Fruit fly (Drosophila melanogaster) whole organism, embryonic: ENCODE data around the gene CG7276.
A peak's percentile ranks its signal among the peaks of the same experiment; 100 is the strongest.

Source experiments
- Antp ChIP-seq: fragments of 200-800 bp; sonication (Bioruptor generic); optimal IDR thresholded peaks from 3 replicates; lab custom pipeline; 2016; ENCODE audit warnings: missing biosample characterization, missing genetic modification characterization
- Blimp-1 ChIP-seq: fragments of 200-800 bp; sonication (Bioruptor generic); optimal IDR thresholded peaks from 3 replicates; lab custom pipeline; 2018; ENCODE audit warnings: missing biosample characterization, missing genetic modification characterization, mild to moderate bottlenecking, moderate library complexity, missing genetic modification reagents
- CG11560 ChIP-seq: fragments of 200-800 bp; sonication (Bioruptor generic); IDR thresholded peaks from 3 replicates; pipeline ENCODE4 v1.3.6; 2022; ENCODE audit warnings: missing biosample characterization, missing genetic modification characterization
- CG12299 ChIP-seq: fragments of 200-800 bp; sonication (Bioruptor generic); optimal IDR thresholded peaks from 2 replicates; lab custom pipeline; 2018; ENCODE audit warnings: missing biosample characterization, mild to moderate bottlenecking, missing genetic modification characterization
- CG17361 ChIP-seq: fragments of 200-800 bp; sonication (Bioruptor generic); IDR thresholded peaks from 3 replicates; pipeline ENCODE4 v1.3.6; 2022; ENCODE audit warnings: missing biosample characterization, missing genetic modification characterization
- CG17568 ChIP-seq: fragments of 200-800 bp; sonication (Bioruptor generic); optimal IDR thresholded peaks from 2 replicates; lab custom pipeline; 2018; ENCODE audit warnings: missing biosample characterization, mild to moderate bottlenecking, missing genetic modification characterization, moderate library complexity
- CG18764 ChIP-seq: fragments of 200-800 bp; sonication (Bioruptor generic); optimal IDR thresholded peaks from 3 replicates; lab custom pipeline; 2016; ENCODE audit warnings: missing biosample characterization, missing genetic modification characterization
- CG34376 ChIP-seq: fragments of 200-800 bp; sonication (Bioruptor generic); optimal IDR thresholded peaks from 2 replicates; lab custom pipeline; 2018; ENCODE audit warnings: missing biosample characterization, mild to moderate bottlenecking, missing genetic modification characterization
- CG3847 ChIP-seq: fragments of 200-800 bp; sonication (Bioruptor generic); IDR thresholded peaks from 2 replicates; pipeline ENCODE4 v1.3.6; 2022; ENCODE audit warnings: missing biosample characterization, missing genetic modification characterization
- CG4282 ChIP-seq: fragments of 200-800 bp; sonication (Bioruptor generic); optimal IDR thresholded peaks from 2 replicates; lab custom pipeline; 2016; ENCODE audit warnings: missing biosample characterization, missing genetic modification characterization
- CG43689 ChIP-seq: fragments of 200-800 bp; sonication (Bioruptor generic); IDR thresholded peaks from 2 replicates; pipeline ENCODE4 v1.3.6; 2022; ENCODE audit warnings: missing biosample characterization, missing genetic modification characterization
- CG5180 ChIP-seq: fragments of 200-800 bp; sonication (Bioruptor generic); optimal IDR thresholded peaks from 3 replicates; lab custom pipeline; 2017; ENCODE audit warnings: missing biosample characterization, missing genetic modification characterization, mild to moderate bottlenecking, moderate library complexity, missing genetic modification reagents
- CG6272 ChIP-seq: fragments of 200-800 bp; sonication (Bioruptor generic); IDR thresholded peaks from 2 replicates; pipeline ENCODE4 v1.3.6; 2022; ENCODE audit warnings: missing biosample characterization, missing genetic modification characterization
- CG8388 ChIP-seq: fragments of 200-800 bp; sonication (Bioruptor generic); optimal IDR thresholded peaks from 2 replicates; lab custom pipeline; 2019; ENCODE audit warnings: missing biosample characterization, mild to moderate bottlenecking, missing genetic modification characterization, moderate library complexity
- CkIIα-i1 ChIP-seq: fragments of 200-800 bp; sonication (Bioruptor generic); IDR thresholded peaks from 2 replicates; pipeline ENCODE4 v1.3.6; 2022; ENCODE audit warnings: missing biosample characterization, missing genetic modification characterization
- Dad ChIP-seq: fragments of 200-800 bp; sonication (Bioruptor generic); optimal IDR thresholded peaks from 3 replicates; lab custom pipeline; 2016; ENCODE audit warnings: missing biosample characterization, missing genetic modification characterization
- Dip3 ChIP-seq: fragments of 200-800 bp; sonication (Bioruptor generic); optimal IDR thresholded peaks from 3 replicates; lab custom pipeline; 2016; ENCODE audit warnings: missing biosample characterization, missing genetic modification characterization
- Drgx ChIP-seq: fragments of 200-800 bp; sonication (Bioruptor generic); IDR thresholded peaks from 2 replicates; pipeline ENCODE4 v1.3.6; 2022; ENCODE audit warnings: missing biosample characterization, missing genetic modification characterization
- Gug ChIP-seq: fragments of 200-800 bp; sonication (Bioruptor generic); IDR thresholded peaks from 4 replicates; pipeline ENCODE4 v1.3.6; 2022; ENCODE audit warnings: missing biosample characterization, missing genetic modification characterization
- H15 ChIP-seq: fragments of 200-800 bp; sonication (Bioruptor generic); IDR thresholded peaks from 3 replicates; pipeline ENCODE4 v1.3.6; 2022; ENCODE audit warnings: missing biosample characterization, missing genetic modification characterization
- HLH3B ChIP-seq: fragments of 200-800 bp; sonication (Bioruptor generic); IDR thresholded peaks from 2 replicates; pipeline ENCODE4 v1.3.6; 2022; ENCODE audit warnings: missing biosample characterization, missing genetic modification characterization
- Hand ChIP-seq: fragments of 200-800 bp; sonication (Bioruptor generic); optimal IDR thresholded peaks from 2 replicates; lab custom pipeline; 2017; ENCODE audit warnings: mild to moderate bottlenecking, missing biosample characterization, missing genetic modification reagents, missing genetic modification characterization
- Hr78 ChIP-seq, 2 experiments: fragments of 200-800 bp in 1 of 2; fragments of >200 bp in 1 of 2; sonication (Bioruptor generic) in 1 of 2; optimal IDR thresholded peaks; 2 replicates each; lab custom pipeline; 2017 to 2019; ENCODE audit warnings: missing biosample characterization in 2 of 2, missing genetic modification characterization in 2 of 2, mild to moderate bottlenecking in 1 of 2, moderate library complexity in 1 of 2
- Lpt ChIP-seq: fragments of >200 bp; optimal IDR thresholded peaks from 2 replicates; lab custom pipeline; 2018; ENCODE audit warnings: missing biosample characterization, missing genetic modification characterization
- Pdp1 ChIP-seq, 2 experiments: fragments of 200-800 bp; sonication (Bioruptor generic); optimal IDR thresholded peaks; 3 replicates each; lab custom pipeline; 2016; ENCODE audit warnings: missing biosample characterization in 2 of 2, missing genetic modification characterization in 2 of 2, mild to moderate bottlenecking in 1 of 2, moderate library complexity in 1 of 2
- Sox102F ChIP-seq: fragments of 200-800 bp; sonication (Bioruptor generic); optimal IDR thresholded peaks from 2 replicates; lab custom pipeline; 2018; ENCODE audit warnings: missing biosample characterization, mild to moderate bottlenecking, missing genetic modification characterization, moderate library complexity
- Stat92E ChIP-seq, 3 experiments: fragments of >200 bp in 2 of 3; fragments of 200-800 bp in 1 of 3; sonication (Bioruptor generic) in 1 of 3; optimal IDR thresholded peaks; 2 replicates each; lab custom pipeline; 2017 to 2019; ENCODE audit warnings: missing biosample characterization in 3 of 3, missing genetic modification characterization in 3 of 3, mild to moderate bottlenecking in 1 of 3, moderate library complexity in 1 of 3
- Vsx1 ChIP-seq: fragments of 200-800 bp; sonication (Bioruptor generic); optimal IDR thresholded peaks from 2 replicates; lab custom pipeline; 2017; ENCODE audit warnings: missing biosample characterization, mild to moderate bottlenecking, missing genetic modification characterization, missing genetic modification reagents
- YL-1 ChIP-seq: fragments of 200-800 bp; sonication (Bioruptor generic); optimal IDR thresholded peaks from 3 replicates; lab custom pipeline; 2017; ENCODE audit warnings: missing biosample characterization, mild to moderate bottlenecking, missing genetic modification characterization
- amos ChIP-seq: fragments of 200-800 bp; sonication (Bioruptor generic); IDR thresholded peaks from 2 replicates; pipeline ENCODE4 v1.3.6; 2022; ENCODE audit warnings: missing biosample characterization, missing genetic modification characterization; ENCODE audit not compliant: partially characterized antibody
- ash1 ChIP-seq: fragments of 200-800 bp; sonication (Bioruptor generic); optimal IDR thresholded peaks from 2 replicates; lab custom pipeline; 2018; ENCODE audit warnings: missing biosample characterization, mild to moderate bottlenecking, missing genetic modification characterization
- da ChIP-seq: fragments of 200-800 bp; sonication (Bioruptor generic); optimal IDR thresholded peaks from 2 replicates; lab custom pipeline; 2016; ENCODE audit warnings: missing biosample characterization, missing genetic modification characterization
- dmrt11E ChIP-seq: fragments of 200-800 bp; sonication (Bioruptor generic); optimal IDR thresholded peaks from 3 replicates; lab custom pipeline; 2018; ENCODE audit warnings: missing biosample characterization, mild to moderate bottlenecking, missing genetic modification characterization, moderate library complexity
- eve ChIP-seq, 2 experiments: fragments of >200 bp; optimal IDR thresholded peaks; 2 replicates each; lab custom pipeline; 2017; ENCODE audit warnings: missing biosample characterization in 2 of 2, missing genetic modification characterization in 2 of 2
- hkb ChIP-seq, 2 experiments: fragments of 200-800 bp in 1 of 2; fragments of >200 bp in 1 of 2; sonication (Bioruptor generic) in 1 of 2; IDR thresholded peaks in 1 of 2; optimal IDR thresholded peaks in 1 of 2; 2 replicates each; pipeline versions ENCODE4 v1.3.6 to Lab custom; 2017 to 2022; ENCODE audit warnings: missing biosample characterization in 1 of 2, missing genetic modification characterization in 1 of 2
- klu ChIP-seq: fragments of 200-800 bp; sonication (Bioruptor generic); IDR thresholded peaks from 2 replicates; pipeline ENCODE4 v1.3.6; 2022; ENCODE audit warnings: missing biosample characterization, missing genetic modification characterization
- kni ChIP-seq: fragments of 200-800 bp; sonication (Bioruptor generic); optimal IDR thresholded peaks from 3 replicates; lab custom pipeline; 2017; ENCODE audit warnings: mild to moderate bottlenecking, missing biosample characterization, missing genetic modification reagents, missing genetic modification characterization
- nerfin-2 ChIP-seq: fragments of 200-800 bp; sonication (Bioruptor generic); IDR thresholded peaks from 2 replicates; pipeline ENCODE4 v1.3.6; 2022; ENCODE audit warnings: missing biosample characterization, missing genetic modification characterization; ENCODE audit not compliant: partially characterized antibody
- otp ChIP-seq: fragments of 200-800 bp; sonication (Bioruptor generic); IDR thresholded peaks from 3 replicates; pipeline ENCODE4, ENCODE4 v1.3.6; 2022; ENCODE audit warnings: missing biosample characterization, missing genetic modification characterization
- pfk ChIP-seq: fragments of 200-800 bp; sonication (Bioruptor generic); optimal IDR thresholded peaks from 2 replicates; lab custom pipeline; 2018; ENCODE audit warnings: missing biosample characterization, mild to moderate bottlenecking, missing genetic modification characterization, moderate library complexity
- rib ChIP-seq: fragments of 200-800 bp; sonication (Bioruptor generic); IDR thresholded peaks from 2 replicates; pipeline ENCODE4 v1.3.6; 2022; ENCODE audit warnings: missing biosample characterization, missing genetic modification characterization
- sc ChIP-seq, 3 experiments: fragments of >200 bp in 2 of 3; fragments of 200-800 bp in 1 of 3; sonication (Bioruptor generic) in 1 of 3; optimal IDR thresholded peaks; 2 replicates in 2 of 3; 3 replicates in 1 of 3; lab custom pipeline; 2017; ENCODE audit warnings: mild to moderate bottlenecking in 1 of 3, missing biosample characterization in 1 of 3, missing genetic modification characterization in 1 of 3, missing genetic modification reagents in 1 of 3
- seq ChIP-seq: fragments of 200-800 bp; sonication (Bioruptor generic); IDR thresholded peaks from 2 replicates; pipeline ENCODE4 v1.3.6; 2022; ENCODE audit warnings: missing biosample characterization, missing genetic modification characterization
- slou ChIP-seq: fragments of 200-800 bp; sonication (Bioruptor generic); optimal IDR thresholded peaks from 3 replicates; lab custom pipeline; 2016; ENCODE audit warnings: missing biosample characterization, missing genetic modification characterization
- sna ChIP-seq: fragments of 200-800 bp; sonication (Bioruptor generic); IDR thresholded peaks from 2 replicates; pipeline ENCODE4 v1.3.6; 2022; ENCODE audit warnings: missing biosample characterization, missing genetic modification characterization; ENCODE audit not compliant: partially characterized antibody
- trem ChIP-seq: fragments of 200-800 bp; optimal IDR thresholded peaks from 3 replicates; lab custom pipeline; 2019; ENCODE audit warnings: missing biosample characterization, mild to moderate bottlenecking, missing genetic modification characterization, moderate library complexity
- unc-4 ChIP-seq: fragments of 200-800 bp; sonication (Bioruptor generic); IDR thresholded peaks from 2 replicates; pipeline ENCODE4 v1.3.6; 2022; ENCODE audit warnings: missing biosample characterization, missing genetic modification characterization; ENCODE audit not compliant: partially characterized antibody
- vvl ChIP-seq: fragments of 200-800 bp; sonication (Bioruptor generic); IDR thresholded peaks from 2 replicates; pipeline ENCODE4 v1.3.6; 2022; ENCODE audit warnings: missing biosample characterization, missing genetic modification characterization

Gene CG7276

DNA sequence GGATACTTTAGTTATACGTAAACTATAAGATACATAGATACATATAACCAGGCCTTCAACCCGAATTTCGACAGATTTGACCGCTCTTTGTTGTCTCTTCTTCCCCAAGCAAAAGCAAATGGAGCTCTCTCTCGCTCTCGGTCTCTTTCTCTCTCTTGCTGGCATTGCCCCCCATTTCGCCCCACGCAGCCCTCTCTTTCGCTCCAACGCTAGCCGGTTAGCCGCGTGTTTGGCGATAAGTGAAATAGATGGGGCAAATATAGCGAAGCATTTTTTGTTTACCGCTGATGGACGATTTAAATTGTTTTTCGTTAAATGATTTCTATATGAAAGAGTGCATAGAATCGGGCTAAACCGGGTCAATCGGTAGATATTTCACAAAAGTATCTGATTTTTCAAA is 16.4 kb downstream of the CG7276 start (continued):
- TF ChIP-seq sc (optimal IDR thresholded peaks at IDR 0.05; lab: Kevin White, UChicago) (no peak), sc (GFP tag; optimal IDR thresholded peaks at IDR 0.05; lab: Kevin White, UChicago) (no peak), CkIIα-i1 (GFP tag; lab: Robert Waterston, UW) (no peak), Pdp1 (GFP tag; optimal IDR thresholded peaks at IDR 0.05; lab: Kevin White, UChicago) (no peak), CG17361 (no peak), Dip3 (GFP tag; lab: Kevin White, UChicago) (no peak), nerfin-2 (GFP tag; lab: Robert Waterston, UW) (no peak), Blimp-1 (GFP tag; lab: Kevin White, UChicago) (no peak), CG11560 (no peak), YL-1 (GFP tag; lab: Kevin White, UChicago) (no peak), vvl (GFP tag; lab: Robert Waterston, UW) (no peak; the same call in 1 of the 2 replicates), ash1 (GFP tag; lab: Kevin White, UChicago) (no peak), sna (GFP tag; lab: Robert Waterston, UW) (peak; percentile 38; the same call in 1 of the 2 replicates), Antp (GFP tag; lab: Kevin White, UChicago) (no peak), CG12299 (tag; lab: Kevin White, UChicago) (no peak), rib (peak; percentile 87), CG4282 (GFP tag; lab: Kevin White, UChicago) (no peak), Vsx1 (GFP tag; lab: Kevin White, UChicago) (peak; percentile 88), otp (GFP tag; lab: Robert Waterston, UW) (peak; percentile 38; the same call in 1 of the 3 replicates), Gug (GFP tag; lab: Robert Waterston, UW) (no peak), CG18764 (GFP tag; lab: Kevin White, UChicago) (no peak), slou (GFP tag; lab: Kevin White, UChicago) (no peak), Lpt (no peak), klu (GFP tag; lab: Robert Waterston, UW) (no peak), dmrt11E (tag; lab: Kevin White, UChicago) (no peak), CG6272 (GFP tag; lab: Robert Waterston, UW) (no peak), CG5180 (GFP tag; lab: Kevin White, UChicago) (no peak), da (GFP tag; lab: Kevin White, UChicago) (no peak), Stat92E (GFP tag; optimal IDR thresholded peaks at IDR 0.05; lab: Kevin White, UChicago) (no peak), amos (GFP tag; lab: Robert Waterston, UW) (no peak), trem (tag; lab: Kevin White, UChicago) (no peak), kni (no peak), Sox102F (no peak)
- TF ChIP-seq, all 482 proteins: peak for 66

DNA sequence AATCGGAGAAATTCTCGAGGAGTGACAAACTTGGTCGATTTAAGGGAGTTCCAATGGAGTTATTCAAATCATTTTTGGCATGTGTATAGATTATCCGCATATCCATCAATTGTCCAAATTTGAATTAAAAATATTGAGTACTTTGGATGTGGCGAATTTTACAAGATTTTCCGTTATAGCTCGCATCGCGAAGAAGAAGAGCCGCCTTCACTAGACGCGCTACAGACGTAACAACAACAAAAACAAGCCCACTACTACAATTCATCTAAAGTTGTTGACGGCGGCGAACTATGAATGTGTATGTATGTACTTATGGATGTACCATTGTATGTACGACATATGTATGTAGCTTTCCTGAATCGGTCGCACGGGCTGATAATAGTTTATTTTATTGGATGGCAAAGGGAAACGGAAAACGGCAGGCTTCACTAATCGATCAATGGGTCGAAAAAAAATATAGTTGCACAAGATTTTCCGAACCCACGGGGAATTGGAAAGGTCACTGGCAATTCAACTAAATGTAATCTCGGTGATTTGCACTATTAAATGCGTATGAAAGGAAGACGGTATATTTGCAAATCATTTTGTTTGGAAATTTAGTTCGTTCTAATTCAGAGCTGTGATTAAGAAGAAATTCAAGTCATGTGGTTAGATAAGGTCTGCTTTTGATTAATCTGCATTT is 17.0 kb downstream of the CG7276 start:
- no peak for TF ChIP-seq CG17568
- TF ChIP-seq seq: no peak
- TF ChIP-seq Pdp1 (GFP tag; optimal IDR thresholded peaks at IDR 0.05; lab: Kevin White, UChicago): peak in 1 of 2 experiments; percentile 43
- TF ChIP-seq hkb (optimal IDR thresholded peaks at IDR 0.05; lab: Kevin White, UChicago): no peak
- peak; percentile 10; the same call in 1 of the 2 replicates for TF ChIP-seq hkb (GFP tag; IDR thresholded peaks at IDR 0.05; lab: Robert Waterston, UW)
- peak; percentile 24 for TF ChIP-seq Hand
- no peak for TF ChIP-seq H15 (GFP tag; lab: Robert Waterston, UW)
- no peak for TF ChIP-seq Dad
- no peak for TF ChIP-seq HLH3B (GFP tag; lab: Robert Waterston, UW)
- peak; percentile 19 for TF ChIP-seq CG34376 (GFP tag; lab: Kevin White, UChicago)
- peak in 1 of 2 experiments; percentile 81 for TF ChIP-seq eve (GFP tag; optimal IDR thresholded peaks at IDR 0.05; lab: Kevin White, UChicago)
- TF ChIP-seq Hr78 (GFP tag; optimal IDR thresholded peaks at IDR 0.05; lab: Kevin White, UChicago): peak in 1 of 2 experiments; percentile 67
- TF ChIP-seq CG3847: no peak
- no peak for TF ChIP-seq CG8388
- 0 out of 2 replicates have a peak, but pooled peaks have one; percentile 10 for TF ChIP-seq unc-4
- no peak for TF ChIP-seq Drgx (GFP tag; lab: Robert Waterston, UW)
- TF ChIP-seq CG43689 (GFP tag; lab: Robert Waterston, UW): no peak
- no peak for TF ChIP-seq pfk (GFP tag; lab: Kevin White, UChicago)
